Fruit fly (Drosophila melanogaster): ENCODE measurements around the gene CG14034.

Gene CG14034

DNA sequence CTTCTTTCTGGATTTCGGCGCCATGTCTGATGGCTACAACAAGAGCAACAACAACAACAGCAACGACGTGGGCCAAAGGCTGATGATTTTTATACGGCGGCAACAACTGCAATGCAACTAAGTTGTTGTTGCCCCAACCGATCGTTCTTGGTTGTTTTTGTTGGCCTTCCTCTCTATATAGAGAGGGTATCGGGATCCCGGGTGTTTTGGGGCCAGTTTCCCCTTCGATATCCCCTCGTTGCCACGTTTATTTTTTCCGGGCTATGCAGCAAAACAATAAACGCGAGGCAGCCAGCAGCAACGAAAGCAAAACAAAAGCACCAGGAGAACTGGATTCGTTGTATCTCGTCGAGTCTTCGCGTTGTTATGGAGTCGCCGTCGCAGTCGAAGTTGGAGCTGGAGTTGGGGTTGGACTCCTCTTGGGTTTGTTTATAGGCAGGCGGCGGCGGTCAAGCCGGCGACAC lies 20.0 kb upstream of the CG14034 start:
- TF ChIP-seq Dfd (GFP tag; optimal IDR thresholded peaks at IDR 0.05): no peak
- peak; percentile 36 for TF ChIP-seq br (GFP tag; optimal IDR thresholded peaks at IDR 0.05)
- TF ChIP-seq CrebA (GFP tag; optimal IDR thresholded peaks at IDR 0.05; ENCODE audit: borderline replicate concordance): peak; percentile 17
- no peak for TF ChIP-seq fru (GFP tag; optimal IDR thresholded peaks at IDR 0.05)
- TF ChIP-seq woc (GFP tag; optimal IDR thresholded peaks at IDR 0.05): no peak
- TF ChIP-seq ey (GFP tag; optimal IDR thresholded peaks at IDR 0.05): no peak
- no peak for TF ChIP-seq Hr83 (GFP tag; optimal IDR thresholded peaks at IDR 0.05; ENCODE audit: poor library complexity, severe bottlenecking)
- TF ChIP-seq h (GFP tag; optimal IDR thresholded peaks at IDR 0.05): no peak
- peak; percentile 35 for TF ChIP-seq psq (GFP tag; optimal IDR thresholded peaks at IDR 0.05)

DNA sequence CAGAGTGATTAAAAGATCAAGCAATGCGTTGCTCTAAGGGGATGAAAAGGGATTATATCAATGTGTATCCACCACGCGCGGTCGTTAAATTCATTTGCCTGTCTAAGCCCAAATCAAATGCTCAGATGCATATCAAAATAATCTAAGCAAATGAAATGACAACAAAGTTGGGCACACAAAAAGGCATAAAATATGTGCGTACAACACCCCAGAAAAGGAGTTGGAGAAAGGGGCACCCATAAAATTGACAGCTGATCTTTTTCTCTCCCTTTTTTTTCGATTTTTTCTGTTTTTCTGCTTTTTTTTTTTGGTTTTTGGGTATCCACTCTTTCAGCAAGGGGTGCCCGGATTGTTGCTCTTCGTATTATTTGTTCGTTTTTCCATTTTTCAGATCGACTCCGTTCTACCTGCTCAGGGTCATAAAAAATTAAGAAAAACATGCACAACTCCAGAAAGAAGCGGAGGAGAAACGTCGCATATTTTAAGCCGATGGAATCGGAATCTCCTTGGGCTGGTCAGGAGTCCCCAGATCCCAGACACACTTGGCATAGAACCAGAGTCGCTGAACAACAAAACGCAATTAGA lies 18.5 kb upstream of the CG14034 start:
- TF ChIP-seq pan (optimal IDR thresholded peaks at IDR 0.05) (no peak), Rel (GFP tag; optimal IDR thresholded peaks at IDR 0.05) (no peak), Rel (tag; optimal IDR thresholded peaks at IDR 0.05) (no peak), Myc (optimal IDR thresholded peaks at IDR 0.05) (no peak), lola (GFP tag; optimal IDR thresholded peaks at IDR 0.05) (no peak), Sp1 (GFP tag; optimal IDR thresholded peaks at IDR 0.05) (no peak), br (GFP tag; optimal IDR thresholded peaks at IDR 0.05) (no peak), Dfd (GFP tag; optimal IDR thresholded peaks at IDR 0.05) (no peak), dl (GFP tag; optimal IDR thresholded peaks at IDR 0.05; ENCODE audit: insufficient read depth in 1 of 2, partially characterized antibody in 2 of 2) (no peak), OdsH (GFP tag; optimal IDR thresholded peaks at IDR 0.05) (no peak), Jra (GFP tag; optimal IDR thresholded peaks at IDR 0.05) (no peak)

DNA sequence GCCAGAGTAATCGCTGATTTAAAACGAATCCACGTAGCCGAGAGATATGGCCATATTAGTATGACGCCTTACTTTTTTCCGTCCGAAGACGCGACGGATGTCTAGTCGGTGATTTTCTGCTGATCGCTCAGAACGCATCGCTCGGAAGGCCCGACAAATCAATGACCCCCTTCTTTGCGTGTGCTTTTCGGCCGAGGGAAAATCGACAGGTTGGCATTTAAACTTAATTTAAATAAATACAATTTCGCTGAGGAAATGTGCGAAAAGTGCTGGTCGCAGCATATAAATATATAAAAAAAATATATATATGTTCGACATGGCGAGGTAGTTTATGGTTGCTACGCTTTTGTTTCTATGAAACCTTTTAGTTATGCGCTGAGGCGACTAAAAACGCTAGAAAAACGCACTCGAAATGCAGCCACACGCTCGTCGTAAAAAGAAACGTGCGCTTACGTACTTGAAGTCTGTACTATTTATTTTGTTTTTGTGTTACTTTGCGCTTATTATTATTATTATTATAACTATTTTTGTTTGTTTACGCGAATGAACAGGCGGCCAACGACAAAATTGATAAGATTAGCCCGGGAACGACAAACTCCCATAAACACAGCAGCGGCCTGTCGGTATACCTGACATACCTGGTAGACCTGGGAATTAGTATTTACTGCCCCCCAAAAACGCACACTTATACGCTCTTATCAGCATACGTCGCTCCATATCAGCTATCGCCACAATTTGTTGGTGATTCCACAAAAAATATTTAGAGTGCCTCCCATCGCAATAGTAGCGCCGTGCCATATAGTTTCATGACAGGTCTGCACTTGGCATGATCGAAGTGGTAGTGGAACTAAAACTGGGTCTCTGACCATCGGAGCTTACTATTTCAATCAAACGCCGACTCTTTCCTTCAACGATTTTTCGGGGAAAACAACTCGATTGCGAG lies 16.9 kb upstream of the CG14034 start:
- TF ChIP-seq Abd-B (GFP tag; optimal IDR thresholded peaks at IDR 0.05) (no peak), br (GFP tag; optimal IDR thresholded peaks at IDR 0.05) (no peak), CrebA (GFP tag; optimal IDR thresholded peaks at IDR 0.05; ENCODE audit: borderline replicate concordance) (peak; percentile 48), Sp1 (GFP tag; optimal IDR thresholded peaks at IDR 0.05) (no peak), Jra (GFP tag; optimal IDR thresholded peaks at IDR 0.05) (no peak), Rel (GFP tag; optimal IDR thresholded peaks at IDR 0.05) (no peak), Rel (tag; optimal IDR thresholded peaks at IDR 0.05) (peak; percentile 92)

dm6 chr2L:5232175-5232574 lies 15.8 kb upstream of the CG14034 start:
- TF ChIP-seq Rel (GFP tag; optimal IDR thresholded peaks at IDR 0.05) (no peak), Rel (tag; optimal IDR thresholded peaks at IDR 0.05) (no peak), CrebA (GFP tag; optimal IDR thresholded peaks at IDR 0.05; ENCODE audit: borderline replicate concordance) (no peak), jim (GFP tag; optimal IDR thresholded peaks at IDR 0.05) (no peak), Mio (GFP tag; optimal IDR thresholded peaks at IDR 0.05) (no peak), Jra (GFP tag; optimal IDR thresholded peaks at IDR 0.05) (no peak), foxo (GFP tag; optimal IDR thresholded peaks at IDR 0.05) (no peak), Abd-B (GFP tag; optimal IDR thresholded peaks at IDR 0.05) (no peak), brk (GFP tag; optimal IDR thresholded peaks at IDR 0.05) (no peak), br (GFP tag; optimal IDR thresholded peaks at IDR 0.05) (no peak), Dif (GFP tag; optimal IDR thresholded peaks at IDR 0.05; ENCODE audit: partially characterized antibody) (no peak), dsf (GFP tag; optimal IDR thresholded peaks at IDR 0.05; ENCODE audit: borderline replicate concordance) (no peak)

- TF ChIP-seq br (GFP tag; optimal IDR thresholded peaks at IDR 0.05) (peak; percentile 43), h (GFP tag; optimal IDR thresholded peaks at IDR 0.05) (peak; percentile 46), dsf (GFP tag; optimal IDR thresholded peaks at IDR 0.05; ENCODE audit: borderline replicate concordance) (no peak), CrebA (GFP tag; optimal IDR thresholded peaks at IDR 0.05; ENCODE audit: borderline replicate concordance) (no peak), rgr (GFP tag; optimal IDR thresholded peaks at IDR 0.05) (peak; percentile 50), CG32264 (GFP tag; optimal IDR thresholded peaks at IDR 0.05) (peak; percentile 35), woc (GFP tag; optimal IDR thresholded peaks at IDR 0.05) (peak; percentile 24), Dfd (GFP tag; optimal IDR thresholded peaks at IDR 0.05) (no peak), jim (GFP tag; optimal IDR thresholded peaks at IDR 0.05) (no peak), foxo (GFP tag; optimal IDR thresholded peaks at IDR 0.05) (peak in 1 of 2 experiments; percentile 65), HLH106 (tag; optimal IDR thresholded peaks at IDR 0.05) (peak; percentile 30), Vsx2 (GFP tag; optimal IDR thresholded peaks at IDR 0.05; ENCODE audit: partially characterized antibody) (no peak), psq (GFP tag; optimal IDR thresholded peaks at IDR 0.05) (peak; percentile 40), Jra (GFP tag; optimal IDR thresholded peaks at IDR 0.05) (peak; percentile 1), fru (GFP tag; optimal IDR thresholded peaks at IDR 0.05) (peak; percentile 62), tai (GFP tag; optimal IDR thresholded peaks at IDR 0.05) (peak; percentile 35), Hnf4 (GFP tag; optimal IDR thresholded peaks at IDR 0.05) (peak; percentile 46), dl (GFP tag; optimal IDR thresholded peaks at IDR 0.05; ENCODE audit: insufficient read depth in 1 of 2, partially characterized antibody in 2 of 2) (no peak), dmrt93B (GFP tag; optimal IDR thresholded peaks at IDR 0.05) (peak; percentile 6), Sp1 (GFP tag; optimal IDR thresholded peaks at IDR 0.05) (peak; percentile 46), OdsH (GFP tag; optimal IDR thresholded peaks at IDR 0.05) (peak; percentile 21), ey (GFP tag; optimal IDR thresholded peaks at IDR 0.05) (peak; percentile 43), Myc (optimal IDR thresholded peaks at IDR 0.05) (no peak), N (GFP tag; optimal IDR thresholded peaks at IDR 0.05) (no peak)
Measured at dm6 chr2L:5231437-5231836, 15.1 kb upstream of the CG14034 start.

Data from whole organism, wandering third instar larva.